Worm (Caenorhabditis elegans) whole organism, young adult: ENCODE measurements around the gene irld-63.

Experiments used
- B0019.2 ChIP-seq: fragments of 200-800 bp; sonication (Bioruptor generic); conservative IDR thresholded peaks from 2 replicates; pipeline ENCODE4 v1.3.6; 2022; ENCODE audit warnings: missing genetic modification reagents, missing genetic modification characterization, missing compliant biosample characterization
- B0336.3 ChIP-seq: fragments of 200-800 bp; sonication (Bioruptor generic); IDR thresholded peaks from 2 replicates; pipeline ENCODE4 v1.3.6; 2022; ENCODE audit warnings: missing genetic modification characterization, missing compliant biosample characterization
- C06A6.2 ChIP-seq: fragments of 200-800 bp; sonication (Bioruptor generic); conservative IDR thresholded peaks from 2 replicates; pipeline ENCODE4 v1.3.6; 2022; ENCODE audit warnings: missing genetic modification characterization, missing compliant biosample characterization
- F10E7.11 ChIP-seq: sonication (generic microtip); optimal IDR thresholded peaks from 2 replicates; lab custom pipeline; 2017; ENCODE audit warnings: mild to moderate bottlenecking, missing genetic modification characterization, moderate library complexity, missing compliant biosample characterization
- F49E8.2 ChIP-seq: sonication (generic microtip); optimal IDR thresholded peaks from 3 replicates; lab custom pipeline; 2017; ENCODE audit warnings: missing genetic modification characterization, mild to moderate bottlenecking, missing compliant biosample characterization, antibody characterized with exemption, moderate library complexity; ENCODE audit not compliant: insufficient read depth
- F52B5.7 ChIP-seq: sonication (generic microtip); optimal IDR thresholded peaks from 2 replicates; lab custom pipeline; 2016; ENCODE audit warnings: mild to moderate bottlenecking, missing genetic modification characterization, missing compliant biosample characterization
- F55B11.4 ChIP-seq: sonication (generic microtip); optimal IDR thresholded peaks from 2 replicates; lab custom pipeline; 2016; ENCODE audit warnings: missing compliant biosample characterization, missing genetic modification characterization, borderline replicate concordance; ENCODE audit not compliant: insufficient read depth
- F57A8.1 ChIP-seq: fragments of 200-800 bp; sonication (Bioruptor generic); optimal IDR thresholded peaks from 2 replicates; lab custom pipeline; 2018; ENCODE audit warnings: mild to moderate bottlenecking, missing genetic modification characterization, moderate library complexity, missing compliant biosample characterization
- T07F8.4 ChIP-seq: sonication (generic microtip); optimal IDR thresholded peaks from 2 replicates; lab custom pipeline; 2016; ENCODE audit warnings: mild to moderate bottlenecking, missing genetic modification characterization, moderate library complexity, missing compliant biosample characterization
- T26A5.8 ChIP-seq: sonication (generic microtip); optimal IDR thresholded peaks from 2 replicates; lab custom pipeline; 2016; ENCODE audit warnings: missing genetic modification characterization, missing compliant biosample characterization
- Y67H2A.10 ChIP-seq: fragments of 200-800 bp; sonication (Bioruptor generic); conservative IDR thresholded peaks from 2 replicates; pipeline ENCODE4 v1.3.6; 2022; ENCODE audit warnings: missing genetic modification reagents, missing genetic modification characterization, missing compliant biosample characterization
- Y79H2A.3 ChIP-seq: fragments of 200-800 bp; sonication (Bioruptor generic); conservative IDR thresholded peaks from 2 replicates; pipeline ENCODE4 v1.3.6; 2022; ENCODE audit warnings: missing genetic modification reagents, missing genetic modification characterization, missing compliant biosample characterization
- attf-3 ChIP-seq: fragments of 200-800 bp; sonication (Bioruptor generic); conservative IDR thresholded peaks from 2 replicates; pipeline ENCODE4 v1.3.6; 2022; ENCODE audit warnings: missing genetic modification reagents, missing genetic modification characterization, missing compliant biosample characterization
- ceh-27 ChIP-seq: fragments of 200-800 bp; sonication (Bioruptor generic); optimal IDR thresholded peaks from 2 replicates; lab custom pipeline; 2018; ENCODE audit warnings: mild to moderate bottlenecking, missing genetic modification characterization, moderate library complexity, missing compliant biosample characterization
- ceh-40 ChIP-seq: fragments of 200-800 bp; sonication (Bioruptor generic); IDR thresholded peaks from 2 replicates; pipeline ENCODE4 v1.3.6; 2022; ENCODE audit warnings: missing genetic modification characterization, missing compliant biosample characterization
- ceh-58 ChIP-seq: fragments of 200-800 bp; sonication (Bioruptor generic); IDR thresholded peaks from 2 replicates; pipeline ENCODE4 v1.3.6; 2022; ENCODE audit warnings: missing genetic modification characterization, missing compliant biosample characterization
- ceh-79 ChIP-seq: sonication (generic microtip); optimal IDR thresholded peaks from 2 replicates; lab custom pipeline; 2017; ENCODE audit warnings: mild to moderate bottlenecking, missing genetic modification characterization, missing compliant biosample characterization
- chd-7 ChIP-seq: sonication (generic microtip); optimal IDR thresholded peaks from 2 replicates; lab custom pipeline; 2016; ENCODE audit warnings: mild to moderate bottlenecking, missing genetic modification characterization, moderate library complexity, missing compliant biosample characterization
- die-1 ChIP-seq: sonication (generic microtip); optimal IDR thresholded peaks from 2 replicates; lab custom pipeline; 2016; ENCODE audit warnings: missing genotype, mild to moderate bottlenecking, missing genetic modification characterization, missing compliant biosample characterization
- efl-1 ChIP-seq: fragments of 150-350 bp; optimal IDR thresholded peaks from 2 replicates; lab custom pipeline; 2014; ENCODE audit warnings: missing biosample characterization, missing genetic modification reagents, missing genetic modification characterization
- egrh-3 ChIP-seq: fragments of 200-800 bp; sonication (Bioruptor generic); IDR thresholded peaks from 2 replicates; pipeline ENCODE4 v1.3.6; 2022; ENCODE audit warnings: missing genetic modification reagents, missing genetic modification characterization, missing compliant biosample characterization
- gei-17 ChIP-seq: fragments of 200-800 bp; sonication (Bioruptor generic); optimal IDR thresholded peaks from 2 replicates; lab custom pipeline; 2018; ENCODE audit warnings: mild to moderate bottlenecking, missing genetic modification characterization, missing compliant biosample characterization
- him-1 ChIP-seq: sonication (generic microtip); optimal IDR thresholded peaks from 2 replicates; lab custom pipeline; 2016; ENCODE audit warnings: missing genotype, missing genetic modification reagents, missing genetic modification characterization, missing compliant biosample characterization
- hlh-26 ChIP-seq: fragments of 200-800 bp; sonication (Bioruptor generic); conservative IDR thresholded peaks from 2 replicates; pipeline ENCODE4 v1.3.6; 2022; ENCODE audit warnings: missing genetic modification reagents, missing genetic modification characterization, missing compliant biosample characterization
- hmg-1.2 ChIP-seq: fragments of 200-800 bp; sonication (Bioruptor generic); IDR thresholded peaks from 2 replicates; pipeline ENCODE4 v1.3.6; 2022; ENCODE audit warnings: missing genetic modification reagents, missing genetic modification characterization, missing compliant biosample characterization
- lir-1 ChIP-seq: fragments of 200-800 bp; sonication (Bioruptor generic); conservative IDR thresholded peaks from 2 replicates; pipeline ENCODE4 v1.3.6; 2022; ENCODE audit warnings: missing genetic modification reagents, missing genetic modification characterization, missing compliant biosample characterization
- mcd-1 ChIP-seq: fragments of 200-800 bp; sonication (Bioruptor generic); IDR thresholded peaks from 2 replicates; pipeline ENCODE4 v1.3.6; 2022; ENCODE audit warnings: missing genetic modification reagents, missing genetic modification characterization, missing compliant biosample characterization
- mel-28 ChIP-seq: sonication (generic microtip); optimal IDR thresholded peaks from 2 replicates; lab custom pipeline; 2016; ENCODE audit warnings: borderline replicate concordance, mild to moderate bottlenecking, missing genetic modification characterization, missing compliant biosample characterization
- nfya-1 ChIP-seq: sonication (generic microtip); optimal IDR thresholded peaks from 2 replicates; lab custom pipeline; 2017; ENCODE audit warnings: antibody characterized with exemption, missing compliant biosample characterization, missing genetic modification characterization, borderline replicate concordance; ENCODE audit not compliant: insufficient read depth
- nfya-2 ChIP-seq: fragments of 200-800 bp; sonication (Bioruptor generic); IDR thresholded peaks from 2 replicates; pipeline ENCODE4 v1.3.6; 2022; ENCODE audit warnings: missing genetic modification reagents, missing genetic modification characterization, missing compliant biosample characterization
- nfyb-1 ChIP-seq: fragments of 200-800 bp; sonication (Bioruptor generic); IDR thresholded peaks from 2 replicates; pipeline ENCODE4 v1.3.6; 2022; ENCODE audit warnings: missing genetic modification reagents, missing genetic modification characterization, missing compliant biosample characterization
- nhr-80 ChIP-seq: sonication (generic microtip); optimal IDR thresholded peaks from 2 replicates; lab custom pipeline; 2016; ENCODE audit warnings: missing genetic modification characterization, missing compliant biosample characterization
- pbrm-1 ChIP-seq: fragments of 200-800 bp; sonication (Bioruptor generic); IDR thresholded peaks from 2 replicates; pipeline ENCODE4 v1.3.6; 2022; ENCODE audit warnings: missing genetic modification reagents, missing genetic modification characterization, missing compliant biosample characterization
- pha-4 ChIP-seq: fragments of 150-350 bp; sonication (generic microtip); optimal IDR thresholded peaks from 2 replicates; lab custom pipeline; 2014; ENCODE audit warnings: missing biosample characterization, missing genetic modification reagents, missing genetic modification characterization
- snpc-4 ChIP-seq, 5 experiments: fragments of 150-350 bp in 1 of 5; sonication (generic microtip) in 4 of 5; optimal IDR thresholded peaks; 2 replicates each; lab custom pipeline; 2014 to 2018; ENCODE audit warnings: missing genetic modification characterization in 5 of 5, missing biosample characterization in 3 of 5, antibody characterized with exemption in 2 of 5, mild to moderate bottlenecking in 2 of 5, missing compliant biosample characterization in 2 of 5, missing genotype in 2 of 5, moderate library complexity in 2 of 5, missing genetic modification reagents in 1 of 5
- somi-1 ChIP-seq: fragments of 200-800 bp; sonication (Bioruptor generic); optimal IDR thresholded peaks from 2 replicates; lab custom pipeline; 2018; ENCODE audit warnings: mild to moderate bottlenecking, missing genetic modification characterization, missing compliant biosample characterization
- sptf-2 ChIP-seq: fragments of 200-800 bp; sonication (Bioruptor generic); optimal IDR thresholded peaks from 2 replicates; lab custom pipeline; 2018; ENCODE audit warnings: mild to moderate bottlenecking, missing genetic modification characterization, missing compliant biosample characterization
- tbx-9 ChIP-seq: sonication (generic microtip); optimal IDR thresholded peaks from 2 replicates; lab custom pipeline; 2016; ENCODE audit warnings: borderline replicate concordance, missing genetic modification characterization, inconsistent platforms, missing compliant biosample characterization
- unc-130 ChIP-seq: sonication (generic microtip); optimal IDR thresholded peaks from 2 replicates; lab custom pipeline; 2016; ENCODE audit warnings: missing genetic modification reagents, missing genetic modification characterization, missing compliant biosample characterization
- zfh-2 ChIP-seq: fragments of 200-800 bp; sonication (Bioruptor generic); conservative IDR thresholded peaks from 2 replicates; pipeline ENCODE4 v1.3.6; 2022; ENCODE audit warnings: missing genetic modification reagents, missing genetic modification characterization, missing compliant biosample characterization
- ztf-26 ChIP-seq: sonication (generic microtip); optimal IDR thresholded peaks from 2 replicates; lab custom pipeline; 2017; ENCODE audit warnings: missing genetic modification characterization, missing compliant biosample characterization

The irld-63 gene

ce11 chrII:2922782-2923181, 7.7 kb upstream of the irld-63 start (continued):
- TF ChIP-seq sptf-2 (no peak), B0019.2 (no peak), efl-1 (GFP tag; lab: Kevin White, UChicago) (no peak), F57A8.1 (GFP tag; lab: Kevin White, UChicago) (no peak)

- no peak for TF ChIP-seq F52B5.7 (tag; lab: Kevin White, UChicago)
- peak; percentile 16 for TF ChIP-seq nhr-80 (tag; lab: Kevin White, UChicago)
- TF ChIP-seq ztf-26 (tag; lab: Kevin White, UChicago), result no peak
- TF ChIP-seq attf-3 (GFP tag; lab: Robert Waterston, UW), result 0 out of 2 replicates have a peak, but pooled peaks have one; percentile 38
Measured at ce11 chrII:2923617-2924016, 6.9 kb upstream of the irld-63 start, which contains the start of gene ZK355.2. TSS of gene ZK355.2 (plus strand) at chrII:2923917.

ce11 chrII:2925032-2925431, 5.5 kb upstream of the irld-63 start:
- TF ChIP-seq hmg-1.2 (peak; percentile 67), zfh-2 (peak; percentile 55; the same call in 1 of the 2 replicates), pbrm-1 (GFP tag; lab: Robert Waterston, UW) (no peak), sptf-2 (no peak), B0336.3 (GFP tag; lab: Robert Waterston, UW) (no peak), egrh-3 (peak; percentile 61; the same call in 1 of the 2 replicates), hlh-26 (no peak), nhr-80 (tag; lab: Kevin White, UChicago) (no peak), snpc-4 (GFP tag; optimal IDR thresholded peaks at IDR 0.05; lab: Kevin White, UChicago) (no peak), snpc-4 (tag; optimal IDR thresholded peaks at IDR 0.05; lab: Kevin White, UChicago) (no peak), pha-4 (tag; lab: Kevin White, UChicago) (no peak)

ce11 chrII:2925806-2926558, 4.5 kb upstream of the irld-63 start:
- TF ChIP-seq tbx-9 (tag; lab: Kevin White, UChicago), result no peak
- TF ChIP-seq chd-7 (tag; lab: Kevin White, UChicago), result no peak
- no peak for TF ChIP-seq nfya-1 (tag; lab: Kevin White, UChicago)
- TF ChIP-seq B0019.2, result no peak
- no peak for TF ChIP-seq somi-1 (GFP tag; lab: Kevin White, UChicago)
- TF ChIP-seq ceh-58 (GFP tag; lab: Robert Waterston, UW), result no peak
- no peak for TF ChIP-seq mel-28 (tag; lab: Kevin White, UChicago)
- TF ChIP-seq nfya-2 (GFP tag; lab: Robert Waterston, UW), result no peak
- 0 out of 2 replicates have a peak, but pooled peaks have one; percentile 28 for TF ChIP-seq mcd-1 (GFP tag; lab: Robert Waterston, UW)
- TF ChIP-seq Y67H2A.10 (GFP tag; lab: Robert Waterston, UW), result no peak
- TF ChIP-seq ceh-40 (GFP tag; lab: Robert Waterston, UW), result no peak
- TF ChIP-seq T26A5.8 (tag; lab: Kevin White, UChicago), result no peak
- no peak for TF ChIP-seq F55B11.4 (tag; lab: Kevin White, UChicago)
- no peak for TF ChIP-seq C06A6.2 (GFP tag; lab: Robert Waterston, UW)
- TF ChIP-seq Y79H2A.3, result no peak
- no peak for TF ChIP-seq ceh-79
- TF ChIP-seq F10E7.11 (tag; lab: Kevin White, UChicago), result peak; percentile 15
- TF ChIP-seq F49E8.2 (tag; lab: Kevin White, UChicago), result no peak
- TF ChIP-seq sptf-2, result no peak
- no peak for TF ChIP-seq him-1 (tag; lab: Kevin White, UChicago)
- TF ChIP-seq egrh-3, result peak; percentile 72
- no peak for TF ChIP-seq unc-130
- no peak for TF ChIP-seq gei-17 (GFP tag; lab: Kevin White, UChicago)
- TF ChIP-seq zfh-2, result peak; percentile 68
- TF ChIP-seq die-1 (tag; lab: Kevin White, UChicago), result no peak
- TF ChIP-seq ceh-27, result no peak
- no peak for TF ChIP-seq efl-1 (GFP tag; lab: Kevin White, UChicago)
- TF ChIP-seq T07F8.4 (tag; lab: Kevin White, UChicago), result no peak
- TF ChIP-seq lir-1 (GFP tag; lab: Robert Waterston, UW), result no peak
- TF ChIP-seq nfyb-1 (GFP tag; lab: Robert Waterston, UW), result no peak
